Worm (Caenorhabditis elegans) whole organism, L4/young adult: ENCODE data around the gene C54C6.5.

Experiments used
- W03F9.2 ChIP-seq: fragments of 150-350 bp; optimal IDR thresholded peaks from 2 replicates; lab custom pipeline; 2014; ENCODE audit warnings: missing biosample characterization, missing genetic modification characterization
- him-1 ChIP-seq: sonication (generic microtip); optimal IDR thresholded peaks from 2 replicates; lab custom pipeline; 2016; ENCODE audit warnings: missing genotype, missing genetic modification reagents, missing genetic modification characterization, missing compliant biosample characterization

ce11 chrIII:3543071-3543470 is 6.6 kb downstream of the C54C6.5 start:
- TF ChIP-seq him-1 (tag; lab: Kevin White, UChicago) (no peak), W03F9.2 (tag; lab: Kevin White, UChicago) (no peak)
